Worm (Caenorhabditis elegans): ENCODE measurements around the gene C39B5.6.

DNA sequence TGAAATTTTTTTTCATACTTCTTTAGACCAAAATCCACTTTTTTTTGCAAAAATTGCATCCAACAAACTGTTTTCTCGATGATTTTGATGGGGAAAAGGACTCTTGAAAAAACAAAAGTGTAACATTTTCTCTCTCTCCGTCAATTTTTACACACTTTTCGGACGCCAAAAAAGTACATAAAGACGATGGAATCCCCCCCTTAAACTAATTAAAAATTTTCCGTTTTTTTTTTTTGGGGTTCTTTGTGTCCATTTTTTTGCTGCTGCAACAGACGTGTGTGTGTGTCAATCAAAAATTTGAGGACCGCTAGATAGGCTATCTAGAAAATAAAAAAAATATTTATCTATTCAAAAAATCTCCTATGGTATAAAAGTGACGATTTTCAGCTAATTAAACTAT is 10.1 kb downstream of the C39B5.6 start, which contains the start of gene C39B5.5:
- TF ChIP-seq ama-1 (optimal IDR thresholded peaks at IDR 0.05) (no peak), flt-1 (GFP tag; IDR thresholded peaks at IDR 0.05) (no peak), F13C5.2 (tag; optimal IDR thresholded peaks at IDR 0.05) (no peak), tra-4 (tag; optimal IDR thresholded peaks at IDR 0.05) (no peak)

All from whole organism, early embryonic.